Fruit fly (Drosophila melanogaster): ENCODE data around the gene brwl.
A peak's percentile ranks its signal among the peaks of the same experiment; 100 is the strongest.

brwl gene

DNA sequence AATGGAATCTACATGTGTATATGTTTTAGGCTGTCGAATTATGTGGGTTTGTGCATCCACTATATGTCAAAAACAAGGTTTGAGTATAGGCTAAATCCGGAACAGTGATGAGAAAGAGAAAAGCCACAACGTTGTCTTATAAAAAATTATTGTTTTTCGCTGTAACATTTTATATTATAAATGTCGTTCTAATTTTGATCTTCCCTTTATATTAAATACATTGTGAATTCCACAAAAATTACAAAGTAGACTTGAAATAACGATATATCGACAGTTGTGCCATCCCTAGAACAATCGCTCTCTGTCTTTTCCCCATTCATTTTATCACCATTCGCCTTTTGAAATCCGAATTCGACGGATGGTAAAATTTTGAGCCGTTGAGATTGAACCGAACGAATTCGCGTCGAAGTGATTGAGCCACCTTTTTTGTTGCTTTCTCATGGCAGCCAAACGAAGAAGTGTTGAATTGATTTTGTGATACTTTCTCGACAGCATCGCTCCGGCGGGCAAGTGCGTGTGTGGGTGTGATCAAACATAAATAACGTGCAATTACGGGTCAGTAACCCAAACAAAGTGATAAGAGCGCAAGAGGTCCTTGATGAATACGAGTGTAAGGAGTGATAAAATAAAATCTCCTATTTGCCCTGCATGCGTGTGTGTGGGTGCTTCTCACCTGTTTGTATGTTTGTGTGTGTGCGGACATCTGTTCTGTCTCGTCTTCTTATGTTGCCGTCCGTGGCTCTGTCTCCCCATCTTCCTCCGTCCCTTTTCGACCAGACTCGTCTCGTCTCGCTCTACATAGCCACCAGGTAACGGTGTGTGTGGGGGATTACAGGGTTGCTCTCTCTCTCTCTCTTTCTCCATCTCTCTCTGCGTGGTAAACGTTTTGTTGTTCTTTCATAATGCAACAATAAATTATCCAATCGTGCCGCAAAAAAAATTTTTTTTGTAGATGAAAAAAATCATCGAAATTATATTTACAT is 47.5 kb upstream of the brwl start, which contains the start of gene Oatp30B (continued):
- TF ChIP-seq Gsc (GFP tag; IDR thresholded peaks at IDR 0.05) (no peak; the same call in 1 of the 2 replicates), unc-4 (GFP tag; IDR thresholded peaks at IDR 0.05; ENCODE audit: partially characterized antibody) (peak; percentile 98), Bteb2 (GFP tag; optimal IDR thresholded peaks at IDR 0.05) (peak; percentile 96), CG2678 (tag; optimal IDR thresholded peaks at IDR 0.05) (peak; percentile 96), slou (GFP tag; optimal IDR thresholded peaks at IDR 0.05) (peak; percentile 97), kah (GFP tag; optimal IDR thresholded peaks at IDR 0.05) (peak; percentile 80), CG5180 (GFP tag; optimal IDR thresholded peaks at IDR 0.05) (peak; percentile 80), CG31365 (tag; optimal IDR thresholded peaks at IDR 0.05) (peak; percentile 81), Ets97D (GFP tag; optimal IDR thresholded peaks at IDR 0.05) (peak; percentile 94), CG33557 (GFP tag; optimal IDR thresholded peaks at IDR 0.05) (peak; percentile 94), pum (GFP tag; optimal IDR thresholded peaks at IDR 0.05) (peak; percentile 96), CG32532 (GFP tag; IDR thresholded peaks at IDR 0.05) (peak; percentile 98), wor (GFP tag; IDR thresholded peaks at IDR 0.05) (peak; percentile 94), Fer1 (GFP tag; optimal IDR thresholded peaks at IDR 0.05) (peak; percentile 96), CG10366 (GFP tag; IDR thresholded peaks at IDR 0.05) (peak; percentile 98), CG12744 (GFP tag; optimal IDR thresholded peaks at IDR 0.05) (peak; percentile 94), CG1832 (GFP tag; optimal IDR thresholded peaks at IDR 0.05) (peak; percentile 82), ewg (GFP tag; optimal IDR thresholded peaks at IDR 0.05) (peak; percentile 88), CG10565 (GFP tag; optimal IDR thresholded peaks at IDR 0.05) (peak; percentile 79), bowl (GFP tag; IDR thresholded peaks at IDR 0.05) (peak; percentile 93), Atf3 (GFP tag; optimal IDR thresholded peaks at IDR 0.05) (peak; percentile 94), Mes4 (GFP tag; optimal IDR thresholded peaks at IDR 0.05) (peak; percentile 91), CG17829 (tag; optimal IDR thresholded peaks at IDR 0.05) (peak; percentile 98), inv (GFP tag; IDR thresholded peaks at IDR 0.05; ENCODE audit: partially characterized antibody) (peak; percentile 95), Six4 (GFP tag; optimal IDR thresholded peaks at IDR 0.05) (peak; percentile 96), run (tag; optimal IDR thresholded peaks at IDR 0.05) (peak; percentile 91), crp (GFP tag; optimal IDR thresholded peaks at IDR 0.05) (peak in 1 of 2 experiments; percentile 57), Vsx1 (GFP tag; optimal IDR thresholded peaks at IDR 0.05) (peak; percentile 81), NFAT (GFP tag; IDR thresholded peaks at IDR 0.05) (peak; percentile 97), HLHmδ (GFP tag; optimal IDR thresholded peaks at IDR 0.05) (no peak), zen (tag; optimal IDR thresholded peaks at IDR 0.05) (peak; percentile 98), CG14667 (GFP tag; IDR thresholded peaks at IDR 0.05) (peak; percentile 96), HHEX (GFP tag; optimal IDR thresholded peaks at IDR 0.05) (peak; percentile 94), Atf6 (GFP tag; IDR thresholded peaks at IDR 0.05) (peak; percentile 97), CG1647 (GFP tag; optimal IDR thresholded peaks at IDR 0.05) (peak; percentile 94), CG2202 (tag; optimal IDR thresholded peaks at IDR 0.05) (peak; percentile 93), fd102C (GFP tag; optimal IDR thresholded peaks at IDR 0.05) (peak; percentile 74), CG4730 (GFP tag; IDR thresholded peaks at IDR 0.05) (peak; percentile 96), tx (GFP tag; optimal IDR thresholded peaks at IDR 0.05) (peak; percentile 94), Ssrp (tag; optimal IDR thresholded peaks at IDR 0.05) (peak; percentile 95), CG2199 (GFP tag; IDR thresholded peaks at IDR 0.05) (peak; percentile 97), bsh (GFP tag; optimal IDR thresholded peaks at IDR 0.05) (peak; percentile 16 to 97), z (GFP tag; IDR thresholded peaks at IDR 0.05) (0 out of 3 replicates have a peak, but pooled peaks have one; percentile 26), CG15696 (tag; optimal IDR thresholded peaks at IDR 0.05) (peak; percentile 99), CG13775 (GFP tag; optimal IDR thresholded peaks at IDR 0.05) (peak; percentile 96), pb (GFP tag; optimal IDR thresholded peaks at IDR 0.05) (peak; percentile 89), ap (GFP tag; IDR thresholded peaks at IDR 0.05) (peak; percentile 95)
